Worm (Caenorhabditis elegans) whole organism, L4/young adult: Measurements from ENCODE around the gene str-37.

Source experiments
- W03F9.2 ChIP-seq: fragments of 150-350 bp; optimal IDR thresholded peaks from 2 replicates; lab custom pipeline; 2014; ENCODE audit warnings: missing biosample characterization, missing genetic modification characterization
- dao-5 ChIP-seq: sonication (generic microtip); optimal IDR thresholded peaks from 2 replicates; lab custom pipeline; 2016; ENCODE audit warnings: missing genotype, missing genetic modification characterization, moderate library complexity, missing compliant biosample characterization
- him-1 ChIP-seq: sonication (generic microtip); optimal IDR thresholded peaks from 2 replicates; lab custom pipeline; 2016; ENCODE audit warnings: missing genotype, missing genetic modification reagents, missing genetic modification characterization, missing compliant biosample characterization

The str-37 gene

DNA sequence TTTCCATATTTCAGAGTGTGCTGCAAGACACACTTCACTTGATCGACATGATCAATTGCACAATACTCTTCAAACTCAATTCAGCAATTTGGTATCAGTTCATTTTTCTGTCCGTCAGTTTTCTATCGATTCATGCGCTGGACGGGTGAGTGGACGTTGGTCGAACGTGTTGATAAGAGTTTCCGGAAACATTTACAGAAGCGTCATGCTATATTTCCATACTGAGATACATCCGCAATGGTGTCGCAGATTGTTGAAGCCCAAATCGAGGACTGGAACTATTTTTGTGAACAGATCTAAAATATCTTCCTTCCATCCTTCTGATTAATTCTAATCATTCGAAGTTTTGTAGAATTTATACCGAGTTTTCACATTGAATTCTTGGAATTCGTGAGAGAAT is 42.1 kb downstream of the str-37 start:
- TF ChIP-seq dao-5 (tag; lab: Kevin White, UChicago) (no peak), W03F9.2 (no peak), him-1 (tag; lab: Kevin White, UChicago) (no peak)

DNA sequence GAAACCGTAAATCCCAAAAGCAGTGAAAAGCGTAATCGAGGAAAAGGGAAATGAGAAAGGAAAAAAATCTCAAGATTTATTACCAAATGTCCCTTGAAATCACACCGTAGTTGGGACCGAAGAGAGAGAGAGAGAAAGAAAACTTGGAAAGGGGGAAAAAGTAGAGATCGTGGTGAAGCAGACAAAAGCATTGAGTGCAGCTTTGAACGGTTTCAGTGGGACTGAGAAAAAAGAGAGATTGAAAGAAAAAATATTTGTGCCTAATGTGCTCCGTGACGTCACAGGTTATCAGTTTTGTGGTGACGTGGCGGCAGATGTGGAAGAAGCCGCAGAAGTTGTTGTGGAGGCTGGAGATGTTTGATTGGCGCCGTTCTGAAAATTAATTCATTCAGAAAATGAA is 42.7 kb downstream of the str-37 start:
- TF ChIP-seq him-1 (tag; lab: Kevin White, UChicago) (no peak), dao-5 (tag; lab: Kevin White, UChicago) (no peak), W03F9.2 (no peak)

DNA sequence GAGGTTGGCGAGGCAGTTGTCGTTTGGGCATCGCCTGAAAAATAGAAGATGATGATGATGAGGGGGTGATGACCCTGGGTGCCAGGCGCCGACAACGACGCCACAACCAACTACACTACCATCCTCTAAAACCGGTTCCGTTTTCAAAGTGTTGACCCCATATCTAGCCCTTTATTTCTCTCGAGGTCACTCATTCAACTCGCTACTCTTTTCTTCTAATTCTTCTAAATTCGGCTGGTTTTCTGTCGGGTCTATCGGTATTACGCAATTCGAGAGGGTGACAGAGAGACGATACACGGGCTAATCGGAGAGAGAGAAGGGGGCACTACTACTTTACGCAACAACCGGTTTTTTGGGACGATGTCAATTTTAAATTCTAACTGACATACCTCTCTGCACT is 43.8 kb downstream of the str-37 start:
- TF ChIP-seq W03F9.2 = no peak
- TF ChIP-seq dao-5 (tag; lab: Kevin White, UChicago) = no peak
- no peak for TF ChIP-seq him-1 (tag; lab: Kevin White, UChicago)

DNA sequence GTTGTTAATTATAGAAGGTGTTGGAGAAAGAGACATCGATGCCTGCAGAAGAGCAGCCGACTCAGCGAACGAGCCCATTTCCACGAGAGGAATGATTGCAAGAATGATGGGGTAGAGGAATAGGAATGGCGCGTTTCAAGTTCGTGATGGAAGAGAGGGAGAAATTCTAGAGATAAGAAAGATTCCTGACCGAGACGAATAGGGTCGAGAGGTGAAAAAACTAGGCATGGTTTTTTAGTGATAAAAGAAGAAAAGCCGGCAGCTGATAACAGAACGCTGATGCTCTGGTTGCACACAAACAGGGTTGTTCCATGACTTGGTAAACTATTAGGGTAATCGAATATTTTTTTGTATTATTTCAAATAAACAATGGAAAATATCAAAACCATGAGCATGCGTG is 45.3 kb downstream of the str-37 start:
- TF ChIP-seq W03F9.2 (no peak), him-1 (tag; lab: Kevin White, UChicago) (no peak), dao-5 (tag; lab: Kevin White, UChicago) (no peak)

DNA sequence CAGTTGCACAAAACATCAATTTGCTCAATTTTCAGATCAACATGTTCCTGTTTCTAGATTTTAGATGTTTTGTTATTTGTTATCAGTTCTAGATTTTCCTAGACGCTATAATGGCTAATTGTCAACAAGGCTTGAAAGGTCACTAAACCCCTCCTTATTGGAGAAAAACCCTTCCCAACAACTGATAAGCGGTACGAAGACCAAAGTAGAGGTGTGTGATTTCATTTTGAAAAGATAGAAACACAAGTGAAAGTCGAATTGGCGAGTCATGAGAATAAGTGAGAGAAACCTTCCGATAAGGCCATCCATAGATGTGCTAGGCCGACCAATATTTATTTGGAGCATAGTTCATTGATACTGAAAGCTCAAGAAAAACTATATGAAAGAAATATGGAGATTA is 46.1 kb downstream of the str-37 start:
- TF ChIP-seq him-1 (tag; lab: Kevin White, UChicago) = no peak

DNA sequence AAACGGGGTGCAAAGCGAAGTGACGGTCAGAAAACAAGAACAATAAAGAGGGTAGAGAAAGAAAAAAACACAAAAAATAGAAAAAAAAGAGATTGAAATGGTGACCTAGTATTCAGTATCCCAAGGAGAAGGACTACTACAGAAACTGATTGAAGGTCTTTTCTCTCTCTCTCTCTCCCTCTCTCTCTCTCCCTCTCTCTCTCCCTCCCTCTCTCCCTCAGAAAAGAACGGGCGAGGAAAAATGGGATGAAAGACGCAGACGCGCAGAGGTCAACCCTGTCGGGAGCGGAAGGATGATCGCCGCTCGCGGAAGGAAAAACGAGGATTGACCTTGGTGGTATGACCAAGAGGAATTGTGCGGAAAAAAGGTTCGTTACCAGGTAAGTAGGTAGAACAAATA is 47.0 kb downstream of the str-37 start:
- TF ChIP-seq W03F9.2 (no peak), him-1 (tag; lab: Kevin White, UChicago) (no peak), dao-5 (tag; lab: Kevin White, UChicago) (no peak)

DNA sequence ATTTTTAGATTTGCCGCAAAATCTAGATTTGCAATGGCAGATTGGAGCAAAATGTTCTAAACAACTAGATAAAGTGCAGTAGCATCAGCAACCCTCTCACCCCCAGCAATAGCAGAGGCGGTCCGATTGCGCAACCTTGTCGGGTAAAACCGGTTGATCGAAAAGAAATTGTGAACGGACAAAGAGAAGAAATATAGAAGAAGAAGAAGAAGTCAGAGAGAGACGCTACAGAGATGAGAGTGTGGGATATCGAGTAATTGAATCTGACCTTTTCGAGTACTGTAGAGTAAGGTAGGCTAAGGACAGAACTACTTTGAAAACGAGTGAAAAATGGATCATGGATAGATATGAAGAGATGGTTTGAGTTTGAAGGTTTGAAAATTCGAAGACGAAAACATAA is 48.3 kb downstream of the str-37 start:
- TF ChIP-seq dao-5 (tag; lab: Kevin White, UChicago) (no peak), him-1 (tag; lab: Kevin White, UChicago) (no peak), W03F9.2 (no peak)

DNA sequence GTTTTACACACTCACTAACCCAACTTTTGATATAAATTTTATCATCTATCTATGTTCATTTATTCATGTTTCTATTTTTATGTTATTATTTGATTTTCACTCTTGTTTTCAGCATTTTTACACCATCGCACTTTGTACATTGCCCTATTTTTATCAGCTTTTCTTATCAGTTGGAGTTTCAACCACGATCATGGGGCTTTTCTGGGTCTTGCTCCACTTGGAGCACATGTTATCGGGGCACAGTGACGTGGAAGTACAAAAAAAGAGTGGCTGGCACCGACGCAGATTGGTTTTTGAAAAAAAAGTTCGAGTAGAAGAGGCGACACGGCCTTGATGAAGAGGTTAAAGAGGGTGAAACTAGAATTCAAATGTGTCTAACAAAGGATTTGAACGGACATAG is 49.6 kb downstream of the str-37 start:
- TF ChIP-seq dao-5 (tag; lab: Kevin White, UChicago) (no peak), W03F9.2 (no peak), him-1 (tag; lab: Kevin White, UChicago) (no peak)
